Worm (Caenorhabditis elegans): ENCODE data around the gene dos-1.

dos-1 gene

ce11 chrIII:9091392-9092291 is 12.1 kb upstream of the dos-1 start, which contains the start of gene glp-1:
Gene glp-1 (plus strand): TSS chrIII:9092241.
- TF ChIP-seq unc-62 (GFP tag; optimal IDR thresholded peaks at IDR 0.05), result no peak

- TF ChIP-seq unc-62 (GFP tag; optimal IDR thresholded peaks at IDR 0.05), result no peak
Measured at ce11 chrIII:9101212-9101611, 2.5 kb upstream of the dos-1 start, which contains the start of gene ZK507.1. Gene ZK507.1 (minus strand): TSS chrIII:9101312.

DNA sequence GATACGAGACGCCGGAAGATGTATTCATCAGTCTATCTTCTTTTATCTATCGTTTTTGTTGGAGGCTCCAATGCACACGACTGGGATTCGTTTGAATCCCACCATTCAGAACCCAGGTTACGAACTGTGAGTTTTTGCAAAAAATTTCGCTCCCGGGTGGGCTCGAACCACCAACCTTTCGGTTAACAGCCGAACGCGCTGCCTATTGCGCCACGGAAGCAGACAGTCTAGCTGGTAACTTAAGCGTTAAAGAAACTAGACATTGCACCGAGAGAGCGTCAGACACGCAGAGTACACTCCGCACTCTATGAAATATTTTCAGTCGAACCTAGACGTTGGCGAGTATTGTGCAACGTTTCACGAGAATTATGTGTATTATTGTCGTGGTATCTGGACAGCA is 317 bp downstream of the dos-1 start:
- no peak for TF ChIP-seq unc-62 (GFP tag; optimal IDR thresholded peaks at IDR 0.05)

DNA sequence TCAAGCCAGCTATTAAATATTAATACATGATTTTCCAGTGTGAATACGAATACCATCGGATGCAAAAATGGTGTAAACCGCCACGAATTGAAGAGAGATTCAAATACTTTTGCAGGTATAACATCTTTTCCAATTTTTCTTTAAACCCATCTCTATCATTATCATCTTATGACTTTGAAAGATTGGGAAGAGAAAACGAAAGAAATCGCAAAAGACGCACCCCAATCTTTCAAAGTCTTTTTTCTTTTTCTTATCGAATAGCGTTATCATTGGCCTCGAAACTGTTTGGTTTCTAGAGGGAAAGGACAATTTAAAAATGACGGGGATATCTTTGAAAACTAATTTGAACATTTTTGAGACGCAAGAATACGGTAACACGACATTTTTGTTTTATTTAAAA is 1.9 kb downstream of the dos-1 start:
- no peak for TF ChIP-seq unc-62 (GFP tag; optimal IDR thresholded peaks at IDR 0.05)

- TF ChIP-seq unc-62 (GFP tag; optimal IDR thresholded peaks at IDR 0.05), result no peak
Measured at ce11 chrIII:9109172-9109571, 5.4 kb downstream of the dos-1 start, which contains the start of gene cya-1. Gene cya-1 (minus strand): TSS chrIII:9109272.

ce11 chrIII:9109726-9110125 is 6.0 kb downstream of the dos-1 start:
- no peak for TF ChIP-seq unc-62 (GFP tag; optimal IDR thresholded peaks at IDR 0.05)

- TF ChIP-seq unc-62 (GFP tag; optimal IDR thresholded peaks at IDR 0.05), result no peak
Measured at ce11 chrIII:9110270-9110669, 6.5 kb downstream of the dos-1 start.

DNA sequence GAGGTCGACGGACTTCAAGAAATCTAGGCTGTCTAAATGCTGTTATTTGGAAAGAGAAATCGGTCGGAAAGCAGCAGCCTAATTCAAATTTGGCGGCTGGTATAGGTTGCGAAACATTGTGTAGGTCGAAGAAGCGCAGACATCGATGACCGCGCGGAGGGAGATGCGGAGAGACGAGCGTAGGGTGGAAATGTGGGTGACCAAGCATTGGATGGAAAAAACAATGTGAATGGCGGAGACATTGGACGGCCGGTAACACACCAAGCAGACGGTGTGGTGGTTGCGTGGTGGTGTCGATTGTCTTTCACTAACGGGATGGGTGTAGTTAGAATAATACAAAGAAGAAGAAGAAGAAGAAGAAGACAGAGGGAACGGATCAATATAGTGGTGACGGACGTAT is 8.7 kb downstream of the dos-1 start:
- no peak for TF ChIP-seq unc-62 (GFP tag; optimal IDR thresholded peaks at IDR 0.05)

ce11 chrIII:9114076-9114475 is 10.3 kb downstream of the dos-1 start:
- no peak for TF ChIP-seq unc-62 (GFP tag; optimal IDR thresholded peaks at IDR 0.05)

- TF ChIP-seq unc-62 (GFP tag; optimal IDR thresholded peaks at IDR 0.05), result no peak
Measured at ce11 chrIII:9114649-9115048, 10.9 kb downstream of the dos-1 start, which contains the start of gene ZK512.1. Gene ZK512.1 (plus strand): TSS chrIII:9114949.

DNA sequence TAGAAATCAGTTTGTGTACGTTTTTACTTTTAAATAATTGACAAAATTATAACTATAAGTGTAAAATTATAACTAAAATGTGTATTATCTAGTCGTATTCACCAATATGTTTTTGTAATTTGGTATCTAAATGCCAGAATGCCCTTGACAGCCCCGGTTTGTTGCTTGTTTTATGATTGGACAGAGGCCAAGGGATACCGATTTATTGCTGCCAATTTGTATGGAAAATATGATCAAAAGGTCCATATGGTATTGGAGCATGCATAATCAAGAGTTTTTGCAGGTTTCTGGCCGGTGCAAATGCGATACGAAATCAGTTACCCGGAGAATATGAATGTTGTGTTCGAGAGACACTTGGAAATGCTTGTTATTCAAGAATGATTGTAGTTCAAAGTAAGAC is 12.0 kb downstream of the dos-1 start:
- no peak for TF ChIP-seq unc-62 (GFP tag; optimal IDR thresholded peaks at IDR 0.05)

- no peak for TF ChIP-seq unc-62 (GFP tag; optimal IDR thresholded peaks at IDR 0.05)
Measured at ce11 chrIII:9118314-9118850, 14.6 kb downstream of the dos-1 start, which contains the start of gene grl-11. Gene grl-11 (minus strand): TSS chrIII:9118364.

DNA sequence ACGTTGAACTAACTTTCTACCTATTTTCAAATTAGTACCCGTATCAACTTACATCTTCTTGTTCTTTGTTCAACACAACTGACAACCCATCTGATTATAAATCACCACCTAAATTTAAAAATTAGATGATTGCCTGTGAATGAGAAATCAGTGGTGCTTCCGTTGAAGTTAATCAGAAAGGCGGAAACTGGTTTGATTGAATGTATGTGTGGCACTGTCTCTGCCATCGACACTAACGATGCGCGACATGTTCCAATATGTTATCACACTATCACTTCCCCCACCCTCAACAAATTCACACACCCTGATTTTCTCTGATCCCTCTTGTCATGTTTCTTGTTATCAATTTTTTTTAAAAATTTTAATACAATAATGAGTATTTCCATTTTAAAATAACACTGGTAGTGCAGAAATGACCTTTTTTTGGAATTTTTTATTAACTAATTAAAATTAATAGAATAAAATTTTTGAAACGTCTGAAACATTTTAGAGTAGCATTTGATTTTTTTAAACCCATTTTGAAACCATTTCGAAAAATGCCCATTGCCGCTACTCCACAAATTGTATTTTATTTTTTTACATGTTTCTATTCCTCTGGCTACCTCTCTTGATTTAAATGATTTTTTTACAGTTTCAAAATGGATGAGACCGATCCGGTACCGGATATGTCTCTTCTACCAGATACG is 15.3 kb downstream of the dos-1 start, which contains the start of gene ced-11:
Gene ced-11 (plus strand): TSS at position 636 of the 686 bp plus-strand sequence.
- no peak for TF ChIP-seq unc-62 (GFP tag; optimal IDR thresholded peaks at IDR 0.05)

- TF ChIP-seq unc-62 (GFP tag; optimal IDR thresholded peaks at IDR 0.05), result no peak
Measured at ce11 chrIII:9125789-9126304, 22.1 kb downstream of the dos-1 start, which contains the start of gene sec-16A.1. Gene sec-16A.1 (plus strand): TSS chrIII:9125839.

DNA sequence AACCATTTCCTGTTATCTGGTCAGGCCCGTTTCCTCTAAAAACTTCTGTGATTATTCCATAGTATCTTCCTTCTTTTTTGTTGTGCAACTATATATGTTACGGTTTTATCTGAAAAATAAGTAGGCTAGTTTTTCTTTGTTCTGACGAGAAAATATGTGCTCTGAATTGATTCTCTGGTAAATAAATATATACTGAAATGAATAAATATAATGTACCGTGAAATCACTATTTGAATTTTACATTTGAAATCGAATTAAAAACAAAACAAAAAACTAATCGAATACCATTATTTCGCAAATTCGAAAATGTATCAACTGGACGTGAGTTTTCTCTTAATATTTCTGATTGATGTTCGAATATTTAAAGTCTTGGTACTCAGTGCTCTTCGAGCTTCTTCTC is 26.8 kb downstream of the dos-1 start, which contains the start of gene ZK512.10:
Gene ZK512.10 (plus strand): TSS at position 301 of the 400 bp plus-strand sequence.
- no peak for TF ChIP-seq unc-62 (GFP tag; optimal IDR thresholded peaks at IDR 0.05)

ce11 chrIII:9136587-9136986 is 32.8 kb downstream of the dos-1 start, which contains the start of gene eat-4:
Gene eat-4 (plus strand): TSS chrIII:9136887.
- no peak for TF ChIP-seq unc-62 (GFP tag; optimal IDR thresholded peaks at IDR 0.05)

All from whole organism, dauer.